Worm (Caenorhabditis elegans) whole organism, L1 larva: ENCODE results near the gene hpo-8.

Source experiments
- aly-2 ChIP-seq: fragments of 150-350 bp; optimal IDR thresholded peaks from 2 replicates; lab custom pipeline; 2014; ENCODE audit warnings: missing biosample characterization, missing genetic modification characterization
- ceh-82 ChIP-seq, 3 experiments: fragments of 150-350 bp in 1 of 3; sonication (generic microtip) in 2 of 3; optimal IDR thresholded peaks; 2 replicates each; lab custom pipeline; 2014 to 2017; ENCODE audit warnings: missing biosample characterization in 3 of 3, missing genetic modification characterization in 3 of 3
- elt-3 ChIP-seq, 6 experiments: fragments of 150-350 bp in 1 of 6; sonication (generic microtip); optimal IDR thresholded peaks; 2 replicates each; lab custom pipeline; 2017 to 2018; ENCODE audit warnings: missing biosample characterization in 6 of 6, missing genetic modification characterization in 6 of 6, inconsistent platforms in 1 of 6
- lin-35 ChIP-seq, 2 experiments: fragments of 150-350 bp; optimal IDR thresholded peaks; 2 replicates each; lab custom pipeline; 2014; ENCODE audit warnings: missing biosample characterization in 2 of 2, missing genetic modification characterization in 2 of 2, missing genetic modification reagents in 2 of 2
- lin-39 ChIP-seq: fragments of 150-350 bp; optimal IDR thresholded peaks from 2 replicates; lab custom pipeline; 2014; ENCODE audit warnings: missing biosample characterization, missing genetic modification reagents, missing genetic modification characterization
- nhr-11 ChIP-seq: fragments of 150-350 bp; optimal IDR thresholded peaks from 2 replicates; lab custom pipeline; 2014; ENCODE audit warnings: missing biosample characterization, missing genetic modification characterization
- nhr-77 ChIP-seq: fragments of 150-350 bp; optimal IDR thresholded peaks from 2 replicates; lab custom pipeline; 2014; ENCODE audit warnings: missing biosample characterization, missing genetic modification characterization
- pax-3 ChIP-seq: fragments of 200-800 bp; sonication (Bioruptor generic); optimal IDR thresholded peaks from 2 replicates; lab custom pipeline; 2018; ENCODE audit warnings: mild to moderate bottlenecking, missing genetic modification characterization, moderate library complexity, missing compliant biosample characterization
- pqm-1 ChIP-seq: sonication (generic microtip); optimal IDR thresholded peaks from 3 replicates; lab custom pipeline; 2017; ENCODE audit warnings: missing biosample characterization, missing genetic modification characterization
- ztf-11 ChIP-seq, 2 experiments: sonication (generic microtip); optimal IDR thresholded peaks; 2 replicates each; lab custom pipeline; 2016 to 2017; ENCODE audit warnings: missing genetic modification characterization in 2 of 2, missing biosample characterization in 1 of 2, missing compliant biosample characterization in 1 of 2
- ztf-4 ChIP-seq: fragments of 150-350 bp; optimal IDR thresholded peaks from 2 replicates; lab custom pipeline; 2014; ENCODE audit warnings: missing biosample characterization, missing genetic modification characterization

DNA sequence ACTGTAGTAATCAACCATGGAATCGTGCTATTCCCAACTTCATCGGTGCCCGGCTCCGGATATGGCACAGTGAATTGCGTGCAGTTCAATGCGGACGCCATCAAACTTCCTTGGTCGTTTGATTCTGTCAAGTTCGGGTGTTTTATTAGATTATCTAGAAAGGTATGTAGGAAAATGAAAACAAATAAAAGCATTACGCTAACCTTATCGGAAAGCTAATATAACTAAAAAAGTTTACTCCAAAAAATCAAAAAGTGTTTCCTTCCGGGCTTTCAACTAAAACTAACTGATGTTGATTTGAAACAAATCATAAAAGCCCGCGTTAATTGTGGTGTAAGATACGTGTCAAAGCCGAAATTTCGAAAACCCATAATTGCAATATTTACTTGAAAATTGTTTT lies 19.3 kb upstream of the hpo-8 start, which contains the start of gene dmsr-13:
- TF ChIP-seq aly-2 (tag; lab: Kevin White, UChicago) (no peak), pqm-1 (tag; lab: Kevin White, UChicago) (no peak), nhr-77 (tag; lab: Kevin White, UChicago) (no peak), elt-3 (tag; optimal IDR thresholded peaks at IDR 0.05; lab: Kevin White, UChicago) (no peak), lin-35 (GFP tag; optimal IDR thresholded peaks at IDR 0.05; lab: Kevin White, UChicago) (no peak), nhr-11 (no peak), lin-39 (no peak), ztf-11 (tag; optimal IDR thresholded peaks at IDR 0.05; lab: Kevin White, UChicago) (no peak), ztf-4 (tag; lab: Kevin White, UChicago) (no peak), ceh-82 (tag; optimal IDR thresholded peaks at IDR 0.05; lab: Kevin White, UChicago) (no peak), pax-3 (tag; lab: Kevin White, UChicago) (no peak)
